Fruit fly (Drosophila melanogaster): Measurements from ENCODE around the gene Ddc.

Ddc gene

dm6 chr2L:19131905-19132402 lies 11.8 kb upstream of the Ddc start, which contains the start of the genes AsnRS and DCTN6-p27:
TSS of gene AsnRS (minus strand) at chr2L:19131954.
TSS of gene DCTN6-p27 (plus strand) at chr2L:19132323.
- TF ChIP-seq toe (GFP tag; optimal IDR thresholded peaks at IDR 0.05), result peak; percentile 86
- peak; percentile 57 for TF ChIP-seq CG14711 (tag; optimal IDR thresholded peaks at IDR 0.05)
- peak; percentile 41 for TF ChIP-seq Hr96 (GFP tag; optimal IDR thresholded peaks at IDR 0.05)
- no peak for TF ChIP-seq kay (GFP tag; ENCODE audit: borderline replicate concordance)
- TF ChIP-seq cic (GFP tag; optimal IDR thresholded peaks at IDR 0.05), result peak; percentile 23
- peak; percentile 91 for TF ChIP-seq CG1620 (GFP tag; optimal IDR thresholded peaks at IDR 0.05)
- TF ChIP-seq CG12768 (GFP tag; optimal IDR thresholded peaks at IDR 0.05), result peak; percentile 45
- TF ChIP-seq cnc (optimal IDR thresholded peaks at IDR 0.05), result no peak
- peak; percentile 69 for TF ChIP-seq Crg-1 (GFP tag; optimal IDR thresholded peaks at IDR 0.05)
- TF ChIP-seq ovo (GFP tag; optimal IDR thresholded peaks at IDR 0.05), result peak; percentile 34
- TF ChIP-seq CG33017 (tag; optimal IDR thresholded peaks at IDR 0.05), result peak; percentile 57
- TF ChIP-seq tj (GFP tag; optimal IDR thresholded peaks at IDR 0.05), result peak; percentile 60
- TF ChIP-seq CG7045 (GFP tag; optimal IDR thresholded peaks at IDR 0.05), result peak; percentile 72
- no peak for TF ChIP-seq CG5204 (GFP tag; optimal IDR thresholded peaks at IDR 0.05)
- peak; percentile 68 for TF ChIP-seq pad (GFP tag; optimal IDR thresholded peaks at IDR 0.05)
- TF ChIP-seq bab1 (GFP tag; optimal IDR thresholded peaks at IDR 0.05), result peak; percentile 78
- peak; percentile 77 for TF ChIP-seq CG7101 (tag; optimal IDR thresholded peaks at IDR 0.05)
- TF ChIP-seq Clk (GFP tag; optimal IDR thresholded peaks at IDR 0.05), result peak; percentile 40
- TF ChIP-seq CG11617 (GFP tag; optimal IDR thresholded peaks at IDR 0.05), result peak; percentile 75
- TF ChIP-seq Mnt (GFP tag; optimal IDR thresholded peaks at IDR 0.05), result peak; percentile 88

dm6 chr2L:19126888-19127287 lies 6.8 kb upstream of the Ddc start:
- TF ChIP-seq Mnt (GFP tag; optimal IDR thresholded peaks at IDR 0.05) (peak; percentile 7), pad (GFP tag; optimal IDR thresholded peaks at IDR 0.05) (peak; percentile 44), Clk (GFP tag; optimal IDR thresholded peaks at IDR 0.05) (no peak), CG5204 (GFP tag; optimal IDR thresholded peaks at IDR 0.05) (no peak), Hr96 (GFP tag; optimal IDR thresholded peaks at IDR 0.05) (no peak), bab1 (GFP tag; optimal IDR thresholded peaks at IDR 0.05) (peak; percentile 76), cnc (optimal IDR thresholded peaks at IDR 0.05) (no peak), ovo (GFP tag; optimal IDR thresholded peaks at IDR 0.05) (no peak), tj (GFP tag; optimal IDR thresholded peaks at IDR 0.05) (peak; percentile 40), CG14711 (tag; optimal IDR thresholded peaks at IDR 0.05) (peak; percentile 62), kay (GFP tag; ENCODE audit: borderline replicate concordance) (no peak), CG12768 (GFP tag; optimal IDR thresholded peaks at IDR 0.05) (peak; percentile 65), Crg-1 (GFP tag; optimal IDR thresholded peaks at IDR 0.05) (peak; percentile 35), toe (GFP tag; optimal IDR thresholded peaks at IDR 0.05) (no peak), CG1620 (GFP tag; optimal IDR thresholded peaks at IDR 0.05) (no peak), CG33017 (tag; optimal IDR thresholded peaks at IDR 0.05) (peak; percentile 62), cic (GFP tag; optimal IDR thresholded peaks at IDR 0.05) (peak; percentile 18), CG11617 (GFP tag; optimal IDR thresholded peaks at IDR 0.05) (peak; percentile 62), CG7101 (tag; optimal IDR thresholded peaks at IDR 0.05) (peak; percentile 79), CG7045 (GFP tag; optimal IDR thresholded peaks at IDR 0.05) (peak; percentile 66)

dm6 chr2L:19123472-19124070 lies 3.5 kb upstream of the Ddc start, which contains the start of gene Phb1:
TSS of gene Phb1 (minus strand) at chr2L:19123869.
- TF ChIP-seq pad (GFP tag; optimal IDR thresholded peaks at IDR 0.05), result no peak
- no peak for TF ChIP-seq Mnt (GFP tag; optimal IDR thresholded peaks at IDR 0.05)
- TF ChIP-seq CG5204 (GFP tag; optimal IDR thresholded peaks at IDR 0.05), result no peak
- no peak for TF ChIP-seq CG12768 (GFP tag; optimal IDR thresholded peaks at IDR 0.05)
- no peak for TF ChIP-seq cnc (optimal IDR thresholded peaks at IDR 0.05)
- no peak for TF ChIP-seq CG33017 (tag; optimal IDR thresholded peaks at IDR 0.05)
- TF ChIP-seq tj (GFP tag; optimal IDR thresholded peaks at IDR 0.05), result no peak
- no peak for TF ChIP-seq CG14711 (tag; optimal IDR thresholded peaks at IDR 0.05)
- no peak for TF ChIP-seq CG1620 (GFP tag; optimal IDR thresholded peaks at IDR 0.05)
- TF ChIP-seq CG7101 (tag; optimal IDR thresholded peaks at IDR 0.05), result no peak
- no peak for TF ChIP-seq cic (GFP tag; optimal IDR thresholded peaks at IDR 0.05)

- no peak for TF ChIP-seq ovo (GFP tag; optimal IDR thresholded peaks at IDR 0.05)
- TF ChIP-seq Clk (GFP tag; optimal IDR thresholded peaks at IDR 0.05), result peak; percentile 1
- peak; percentile 21 for TF ChIP-seq CG11617 (GFP tag; optimal IDR thresholded peaks at IDR 0.05)
- no peak for TF ChIP-seq CG7101 (tag; optimal IDR thresholded peaks at IDR 0.05)
- TF ChIP-seq cnc (optimal IDR thresholded peaks at IDR 0.05), result no peak
- peak; percentile 14 for TF ChIP-seq CG7045 (GFP tag; optimal IDR thresholded peaks at IDR 0.05)
- TF ChIP-seq toe (GFP tag; optimal IDR thresholded peaks at IDR 0.05), result no peak
- TF ChIP-seq Mnt (GFP tag; optimal IDR thresholded peaks at IDR 0.05), result no peak
- peak; percentile 1 for TF ChIP-seq CG12768 (GFP tag; optimal IDR thresholded peaks at IDR 0.05)
- no peak for TF ChIP-seq CG14711 (tag; optimal IDR thresholded peaks at IDR 0.05)
- no peak for TF ChIP-seq pad (GFP tag; optimal IDR thresholded peaks at IDR 0.05)
These were observed 878 bp upstream of the Ddc start for dm6 chr2L:19120984-19121383.

- TF ChIP-seq bab1 (GFP tag; optimal IDR thresholded peaks at IDR 0.05) (peak; percentile 70), cnc (optimal IDR thresholded peaks at IDR 0.05) (no peak)
These were observed 5.8 kb downstream of the Ddc start, which contains the start of gene CG10561 for dm6 chr2L:19114183-19114776. TSS of gene CG10561 (plus strand) at chr2L:19114401.

- TF ChIP-seq cic (GFP tag; optimal IDR thresholded peaks at IDR 0.05), result no peak
- no peak for TF ChIP-seq CG14711 (tag; optimal IDR thresholded peaks at IDR 0.05)
- no peak for TF ChIP-seq Mnt (GFP tag; optimal IDR thresholded peaks at IDR 0.05)
- no peak for TF ChIP-seq cnc (optimal IDR thresholded peaks at IDR 0.05)
These were observed 7.9 kb downstream of the Ddc start for dm6 chr2L:19112200-19112599.
